Fruit fly (Drosophila melanogaster): Measurements from ENCODE around the gene Paf-AHalpha.

Paf-AHalpha gene

DNA sequence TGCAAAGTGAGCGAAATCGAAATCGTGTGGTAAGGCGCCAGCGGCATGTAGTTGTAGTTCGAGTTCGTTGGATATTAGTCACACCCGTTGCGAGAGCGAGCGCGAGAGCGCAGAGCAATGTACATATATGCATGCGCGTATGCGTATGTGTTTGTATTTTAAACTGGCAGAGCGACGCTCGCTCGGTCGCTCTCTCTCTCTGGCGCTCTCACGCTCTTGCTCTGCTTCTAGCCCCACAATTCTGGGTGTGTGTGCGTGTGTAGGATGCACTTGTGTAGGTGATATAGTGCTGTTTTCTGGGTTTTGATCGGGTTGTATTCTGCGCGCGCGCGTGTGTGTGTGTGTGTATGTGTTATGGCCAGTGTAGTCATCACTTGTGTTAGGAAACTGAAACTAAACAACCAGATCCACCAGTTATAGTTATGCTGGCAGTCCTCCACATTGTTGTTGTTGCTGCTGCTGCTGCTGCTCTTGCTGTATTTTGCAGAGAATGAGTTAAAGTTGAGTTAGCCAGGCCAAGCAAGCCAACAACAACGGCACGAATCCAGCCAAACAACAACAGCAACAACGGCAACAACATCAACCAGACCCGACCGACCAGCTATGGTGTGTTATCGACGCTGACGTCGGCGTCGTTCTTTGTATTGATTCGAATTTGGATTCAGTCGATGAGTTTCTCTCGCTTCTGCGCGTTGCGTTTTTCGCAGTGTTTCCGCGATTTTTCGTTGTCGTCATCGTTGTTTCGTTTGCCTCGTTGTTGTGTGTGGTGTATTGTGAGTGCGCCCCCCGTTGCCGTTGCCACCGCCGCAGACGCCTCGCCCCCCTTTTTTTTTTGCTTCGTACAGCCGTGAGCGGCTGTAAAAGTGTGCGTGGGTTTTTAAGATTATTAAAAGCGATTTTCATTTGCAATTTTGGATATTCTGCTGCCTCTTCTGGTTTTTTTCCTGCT lies 26.6 kb upstream of the Paf-AHalpha start:
- TF ChIP-seq jim (GFP tag; optimal IDR thresholded peaks at IDR 0.05): peak; percentile 26
- peak; percentile 70 for TF ChIP-seq CrebA (GFP tag; optimal IDR thresholded peaks at IDR 0.05; ENCODE audit: borderline replicate concordance)
- TF ChIP-seq Hnf4 (GFP tag; optimal IDR thresholded peaks at IDR 0.05): peak; percentile 2
- peak; percentile 66 for TF ChIP-seq brk (GFP tag; optimal IDR thresholded peaks at IDR 0.05)
- peak; percentile 44 for TF ChIP-seq sage (GFP tag; optimal IDR thresholded peaks at IDR 0.05)
- TF ChIP-seq OdsH (GFP tag; optimal IDR thresholded peaks at IDR 0.05): peak; percentile 17
- TF ChIP-seq Jra (GFP tag; optimal IDR thresholded peaks at IDR 0.05): peak; percentile 50
- TF ChIP-seq Vsx2 (GFP tag; optimal IDR thresholded peaks at IDR 0.05; ENCODE audit: partially characterized antibody): peak; percentile 93
- TF ChIP-seq N (GFP tag; optimal IDR thresholded peaks at IDR 0.05): peak; percentile 91
- TF ChIP-seq dsf (GFP tag; optimal IDR thresholded peaks at IDR 0.05; ENCODE audit: borderline replicate concordance): peak; percentile 40
- TF ChIP-seq dl (GFP tag; optimal IDR thresholded peaks at IDR 0.05; ENCODE audit: insufficient read depth in 1 of 2, partially characterized antibody in 2 of 2): peak; percentile 98 to 99
- no peak for TF ChIP-seq GATAd (GFP tag; optimal IDR thresholded peaks at IDR 0.05)
- peak; percentile 15 to 53 for TF ChIP-seq foxo (GFP tag; optimal IDR thresholded peaks at IDR 0.05)
- no peak for TF ChIP-seq lola (GFP tag; optimal IDR thresholded peaks at IDR 0.05)
- TF ChIP-seq Hr78 (GFP tag; optimal IDR thresholded peaks at IDR 0.05): peak; percentile 5
- TF ChIP-seq Dif (GFP tag; optimal IDR thresholded peaks at IDR 0.05; ENCODE audit: partially characterized antibody): peak; percentile 99
- no peak for TF ChIP-seq tai (GFP tag; optimal IDR thresholded peaks at IDR 0.05)
- TF ChIP-seq Sp1 (GFP tag; optimal IDR thresholded peaks at IDR 0.05): peak; percentile 15
- TF ChIP-seq Hr83 (GFP tag; optimal IDR thresholded peaks at IDR 0.05; ENCODE audit: poor library complexity, severe bottlenecking): peak; percentile 69
- TF ChIP-seq CG9705 (GFP tag; optimal IDR thresholded peaks at IDR 0.05): no peak
- no peak for TF ChIP-seq HLH106 (tag; optimal IDR thresholded peaks at IDR 0.05)
- peak; percentile 16 for TF ChIP-seq ey (GFP tag; optimal IDR thresholded peaks at IDR 0.05)
- peak; percentile 23 for TF ChIP-seq rgr (GFP tag; optimal IDR thresholded peaks at IDR 0.05)
- peak; percentile 17 for TF ChIP-seq Rel (GFP tag; optimal IDR thresholded peaks at IDR 0.05)
- peak; percentile 28 for TF ChIP-seq Rel (tag; optimal IDR thresholded peaks at IDR 0.05)
- TF ChIP-seq Mio (GFP tag; optimal IDR thresholded peaks at IDR 0.05): no peak
- peak; percentile 41 for TF ChIP-seq Abd-B (GFP tag; optimal IDR thresholded peaks at IDR 0.05)
- peak; percentile 65 for TF ChIP-seq psq (GFP tag; optimal IDR thresholded peaks at IDR 0.05)
- TF ChIP-seq Myc (optimal IDR thresholded peaks at IDR 0.05): no peak
- peak; percentile 13 for TF ChIP-seq fru (GFP tag; optimal IDR thresholded peaks at IDR 0.05)
- TF ChIP-seq h (GFP tag; optimal IDR thresholded peaks at IDR 0.05): peak; percentile 46
- TF ChIP-seq pan (optimal IDR thresholded peaks at IDR 0.05): no peak
- TF ChIP-seq dmrt93B (GFP tag; optimal IDR thresholded peaks at IDR 0.05): no peak
- TF ChIP-seq br (GFP tag; optimal IDR thresholded peaks at IDR 0.05): peak; percentile 47
- peak; percentile 40 for TF ChIP-seq woc (GFP tag; optimal IDR thresholded peaks at IDR 0.05)
- peak; percentile 22 for TF ChIP-seq CG32264 (GFP tag; optimal IDR thresholded peaks at IDR 0.05)
- no peak for TF ChIP-seq usp (GFP tag; optimal IDR thresholded peaks at IDR 0.05)
- no peak for TF ChIP-seq Dfd (GFP tag; optimal IDR thresholded peaks at IDR 0.05)
- TF ChIP-seq sv (GFP tag; optimal IDR thresholded peaks at IDR 0.05): no peak

DNA sequence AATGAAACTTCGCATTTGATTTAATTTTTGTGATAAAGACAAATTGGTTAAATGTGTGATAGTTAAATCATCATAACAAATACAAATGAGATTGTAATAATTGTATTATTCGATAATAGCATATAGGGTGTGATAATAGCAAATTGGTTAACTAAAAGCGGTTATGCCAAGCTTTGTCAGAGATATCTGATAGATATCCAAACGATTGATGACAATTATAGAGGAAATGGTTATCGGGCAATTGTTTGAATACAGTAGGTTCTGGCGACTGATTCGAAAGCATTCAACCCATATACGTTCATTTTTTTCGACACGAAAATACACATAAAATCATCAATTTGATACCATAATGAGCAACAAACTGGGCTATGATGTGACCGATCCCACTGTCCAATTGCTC lies 23.9 kb upstream of the Paf-AHalpha start, which contains the start of gene CG8509:
CG8509 (plus strand) TSS at position 301 of the 400 bp plus-strand sequence.
- no peak for TF ChIP-seq Vsx2 (GFP tag; optimal IDR thresholded peaks at IDR 0.05; ENCODE audit: partially characterized antibody)
- no peak for TF ChIP-seq Dif (GFP tag; optimal IDR thresholded peaks at IDR 0.05; ENCODE audit: partially characterized antibody)
- TF ChIP-seq Hr78 (GFP tag; optimal IDR thresholded peaks at IDR 0.05): no peak
- TF ChIP-seq Abd-B (GFP tag; optimal IDR thresholded peaks at IDR 0.05): no peak
- no peak for TF ChIP-seq Myc (optimal IDR thresholded peaks at IDR 0.05)
- no peak for TF ChIP-seq lola (GFP tag; optimal IDR thresholded peaks at IDR 0.05)
- no peak for TF ChIP-seq woc (GFP tag; optimal IDR thresholded peaks at IDR 0.05)
- no peak for TF ChIP-seq dsf (GFP tag; optimal IDR thresholded peaks at IDR 0.05; ENCODE audit: borderline replicate concordance)
- TF ChIP-seq CrebA (GFP tag; optimal IDR thresholded peaks at IDR 0.05; ENCODE audit: borderline replicate concordance): no peak
- no peak for TF ChIP-seq h (GFP tag; optimal IDR thresholded peaks at IDR 0.05)
- TF ChIP-seq jim (GFP tag; optimal IDR thresholded peaks at IDR 0.05): no peak
- no peak for TF ChIP-seq rgr (GFP tag; optimal IDR thresholded peaks at IDR 0.05)
- no peak for TF ChIP-seq GATAd (GFP tag; optimal IDR thresholded peaks at IDR 0.05)
- TF ChIP-seq pan (optimal IDR thresholded peaks at IDR 0.05): no peak
- no peak for TF ChIP-seq sage (GFP tag; optimal IDR thresholded peaks at IDR 0.05)
- no peak for TF ChIP-seq Jra (GFP tag; optimal IDR thresholded peaks at IDR 0.05)
- no peak for TF ChIP-seq Sp1 (GFP tag; optimal IDR thresholded peaks at IDR 0.05)
- no peak for TF ChIP-seq Dfd (GFP tag; optimal IDR thresholded peaks at IDR 0.05)
- no peak for TF ChIP-seq dmrt93B (GFP tag; optimal IDR thresholded peaks at IDR 0.05)
